Worm (Caenorhabditis elegans) whole organism, L4/young adult: ENCODE results near the gene mboa-2.

ENCODE experiments used
- dao-5 ChIP-seq: sonication (generic microtip); optimal IDR thresholded peaks from 2 replicates; lab custom pipeline; 2016; ENCODE audit warnings: missing genotype, missing genetic modification characterization, moderate library complexity, missing compliant biosample characterization
- him-1 ChIP-seq: sonication (generic microtip); optimal IDR thresholded peaks from 2 replicates; lab custom pipeline; 2016; ENCODE audit warnings: missing genotype, missing genetic modification reagents, missing genetic modification characterization, missing compliant biosample characterization

ce11 chrV:11076028-11076402 is 46.3 kb downstream of the mboa-2 start:
- TF ChIP-seq him-1 (no peak), dao-5 (tag; lab: Kevin White, UChicago) (no peak)
